Fruit fly (Drosophila melanogaster) whole organism, embryonic: ENCODE measurements around the gene mthl11.

ENCODE experiments used
- Bgb ChIP-seq: fragments of 200-800 bp; sonication (Bioruptor generic); IDR thresholded peaks from 2 replicates; pipeline ENCODE4 v1.3.6; 2022; ENCODE audit warnings: missing biosample characterization, missing genetic modification characterization; ENCODE audit not compliant: partially characterized antibody
- CG1024 ChIP-seq: fragments of 200-800 bp; sonication (Bioruptor generic); IDR thresholded peaks from 2 replicates; pipeline ENCODE4 v1.3.6; 2022; ENCODE audit warnings: missing biosample characterization, missing genetic modification characterization
- CG10274 ChIP-seq: fragments of 200-800 bp; sonication (Bioruptor generic); optimal IDR thresholded peaks from 3 replicates; lab custom pipeline; 2017; ENCODE audit warnings: missing biosample characterization, mild to moderate bottlenecking, missing genetic modification characterization
- CG11456 ChIP-seq: fragments of 200-800 bp; sonication (Bioruptor generic); IDR thresholded peaks from 3 replicates; pipeline ENCODE4 v1.3.6; 2022; ENCODE audit warnings: missing biosample characterization, missing genetic modification characterization
- CG11504 ChIP-seq: fragments of 200-800 bp; sonication (Bioruptor generic); optimal IDR thresholded peaks from 3 replicates; lab custom pipeline; 2019; ENCODE audit warnings: missing biosample characterization, mild to moderate bottlenecking, missing genetic modification characterization, moderate library complexity
- CG11723 ChIP-seq: fragments of 200-800 bp; sonication (Bioruptor generic); optimal IDR thresholded peaks from 2 replicates; lab custom pipeline; 2017; ENCODE audit warnings: missing biosample characterization, mild to moderate bottlenecking, missing genetic modification characterization
- CG14860 ChIP-seq: fragments of 200-800 bp; sonication (Bioruptor generic); IDR thresholded peaks from 3 replicates; pipeline ENCODE4 v1.3.6; 2022; ENCODE audit warnings: missing biosample characterization, missing genetic modification characterization; ENCODE audit not compliant: partially characterized antibody
- CG15011 ChIP-seq: fragments of 200-800 bp; sonication (Bioruptor generic); optimal IDR thresholded peaks from 3 replicates; lab custom pipeline; 2018; ENCODE audit warnings: missing biosample characterization, mild to moderate bottlenecking, missing genetic modification characterization
- CG1603 ChIP-seq: fragments of 200-800 bp; sonication (Bioruptor generic); optimal IDR thresholded peaks from 2 replicates; lab custom pipeline; 2019; ENCODE audit warnings: missing biosample characterization, mild to moderate bottlenecking, missing genetic modification characterization, moderate library complexity
- CG16863 ChIP-seq: fragments of 200-800 bp; sonication (Bioruptor generic); optimal IDR thresholded peaks from 3 replicates; lab custom pipeline; 2016; ENCODE audit warnings: missing biosample characterization, missing genetic modification characterization
- CG17186 ChIP-seq: fragments of 200-800 bp; sonication (Bioruptor generic); optimal IDR thresholded peaks from 3 replicates; lab custom pipeline; 2017; ENCODE audit warnings: missing biosample characterization, missing genetic modification reagents, missing genetic modification characterization
- CG18262 ChIP-seq: fragments of 200-800 bp; optimal IDR thresholded peaks from 3 replicates; lab custom pipeline; 2019; ENCODE audit warnings: missing biosample characterization, mild to moderate bottlenecking, missing genetic modification characterization, moderate library complexity
- CG2199 ChIP-seq: fragments of 200-800 bp; sonication (Bioruptor generic); IDR thresholded peaks from 3 replicates; pipeline ENCODE4 v1.3.6; 2022; ENCODE audit warnings: missing biosample characterization, missing genetic modification characterization
- CG31224 ChIP-seq: fragments of 200-800 bp; sonication (Bioruptor generic); IDR thresholded peaks from 2 replicates; pipeline ENCODE4 v1.3.6; 2022; ENCODE audit warnings: missing biosample characterization, missing genetic modification characterization
- CG32767 ChIP-seq: fragments of 200-800 bp; sonication (Bioruptor generic); IDR thresholded peaks from 2 replicates; pipeline ENCODE4 v1.3.6; 2022; ENCODE audit warnings: missing biosample characterization, missing genetic modification characterization
- CG33557 ChIP-seq: fragments of 200-800 bp; sonication (Bioruptor generic); optimal IDR thresholded peaks from 2 replicates; lab custom pipeline; 2019; ENCODE audit warnings: missing biosample characterization, mild to moderate bottlenecking, missing genetic modification characterization, moderate library complexity
- CG3847 ChIP-seq: fragments of 200-800 bp; sonication (Bioruptor generic); IDR thresholded peaks from 2 replicates; pipeline ENCODE4 v1.3.6; 2022; ENCODE audit warnings: missing biosample characterization, missing genetic modification characterization
- CG42726 ChIP-seq: fragments of 200-800 bp; sonication (Bioruptor generic); IDR thresholded peaks from 2 replicates; pipeline ENCODE4 v1.3.6; 2022; ENCODE audit warnings: missing biosample characterization, missing genetic modification characterization; ENCODE audit not compliant: partially characterized antibody
- CG4707 ChIP-seq: fragments of 200-800 bp; sonication (Bioruptor generic); optimal IDR thresholded peaks from 2 replicates; lab custom pipeline; 2018; ENCODE audit warnings: missing biosample characterization, mild to moderate bottlenecking, missing genetic modification characterization, moderate library complexity
- CG5180 ChIP-seq: fragments of 200-800 bp; sonication (Bioruptor generic); optimal IDR thresholded peaks from 3 replicates; lab custom pipeline; 2017; ENCODE audit warnings: missing biosample characterization, missing genetic modification characterization, mild to moderate bottlenecking, moderate library complexity, missing genetic modification reagents
- CG6791 ChIP-seq: fragments of 200-800 bp; sonication (Bioruptor generic); IDR thresholded peaks from 3 replicates; pipeline ENCODE4 v1.3.6; 2022; ENCODE audit warnings: missing biosample characterization, missing genetic modification characterization; ENCODE audit not compliant: partially characterized antibody
- CG6813 ChIP-seq: fragments of 200-800 bp; sonication (Bioruptor generic); optimal IDR thresholded peaks from 2 replicates; lab custom pipeline; 2017; ENCODE audit warnings: missing biosample characterization, missing genetic modification characterization, mild to moderate bottlenecking, moderate library complexity, missing genetic modification reagents
- CG7271 ChIP-seq: fragments of 200-800 bp; sonication (Bioruptor generic); optimal IDR thresholded peaks from 2 replicates; lab custom pipeline; 2018; ENCODE audit warnings: missing biosample characterization, mild to moderate bottlenecking, missing genetic modification characterization, moderate library complexity
- CG7357 ChIP-seq: fragments of 200-800 bp; sonication (Bioruptor generic); IDR thresholded peaks from 3 replicates; pipeline ENCODE4 v1.3.6; 2022; ENCODE audit warnings: missing biosample characterization, missing genetic modification characterization
- CTCF ChIP-seq: fragments of 200-800 bp; sonication (Bioruptor generic); optimal IDR thresholded peaks from 2 replicates; lab custom pipeline; 2017; ENCODE audit warnings: missing biosample characterization, mild to moderate bottlenecking, missing genetic modification characterization, moderate library complexity
- Camta ChIP-seq: fragments of 200-800 bp; sonication (Bioruptor generic); optimal IDR thresholded peaks from 2 replicates; lab custom pipeline; 2016; ENCODE audit warnings: missing biosample characterization, missing genetic modification characterization
- Chrac-16 ChIP-seq: fragments of 200-800 bp; sonication (Bioruptor generic); optimal IDR thresholded peaks from 3 replicates; lab custom pipeline; 2016; ENCODE audit warnings: missing biosample characterization, missing genetic modification characterization
- CrebB ChIP-seq: fragments of 200-800 bp; sonication (Bioruptor generic); optimal IDR thresholded peaks from 3 replicates; lab custom pipeline; 2018; ENCODE audit warnings: missing biosample characterization, mild to moderate bottlenecking, missing genetic modification characterization
- Dref ChIP-seq: fragments of 200-800 bp; sonication (Bioruptor generic); IDR thresholded peaks from 2 replicates; pipeline ENCODE4 v1.3.6; 2022; ENCODE audit warnings: missing biosample characterization, missing genetic modification characterization
- HLH4C ChIP-seq: fragments of 200-800 bp; sonication (Bioruptor generic); IDR thresholded peaks from 3 replicates; pipeline ENCODE4 v1.3.6; 2022; ENCODE audit warnings: missing biosample characterization, missing genetic modification characterization; ENCODE audit not compliant: partially characterized antibody
- HmgD ChIP-seq: fragments of 200-800 bp; sonication (Bioruptor generic); optimal IDR thresholded peaks from 3 replicates; lab custom pipeline; 2016; ENCODE audit warnings: missing biosample characterization, missing genetic modification characterization
- MTF-1 ChIP-seq: fragments of 200-800 bp; sonication (Bioruptor generic); optimal IDR thresholded peaks from 2 replicates; lab custom pipeline; 2018; ENCODE audit warnings: missing biosample characterization, mild to moderate bottlenecking, missing genetic modification characterization, borderline replicate concordance
- Med ChIP-seq: fragments of 200-800 bp; sonication (Bioruptor generic); peaks from one replicate; lab custom pipeline; 2016; ENCODE audit warnings: missing biosample characterization, missing genetic modification characterization, mild to moderate bottlenecking, inconsistent platforms, moderate library complexity
- Mrtf ChIP-seq: fragments of 200-800 bp; sonication (Bioruptor generic); IDR thresholded peaks from 3 replicates; pipeline ENCODE4 v1.3.6; 2022; ENCODE audit warnings: missing biosample characterization, missing genetic modification characterization
- Myb ChIP-seq: fragments of 200-800 bp; sonication (Bioruptor generic); optimal IDR thresholded peaks from 2 replicates; lab custom pipeline; 2016; ENCODE audit warnings: missing biosample characterization, missing genetic modification characterization
- NC2α ChIP-seq: fragments of 200-800 bp; sonication (Bioruptor generic); optimal IDR thresholded peaks from 2 replicates; lab custom pipeline; 2016; ENCODE audit warnings: missing biosample characterization, missing genetic modification characterization
- Sox102F ChIP-seq: fragments of 200-800 bp; sonication (Bioruptor generic); optimal IDR thresholded peaks from 2 replicates; lab custom pipeline; 2018; ENCODE audit warnings: missing biosample characterization, mild to moderate bottlenecking, missing genetic modification characterization, moderate library complexity
- ci ChIP-seq: fragments of 200-800 bp; sonication (Bioruptor generic); IDR thresholded peaks from 3 replicates; pipeline ENCODE4 v1.3.6; 2022; ENCODE audit warnings: missing biosample characterization, missing genetic modification characterization
- dpn ChIP-seq, 2 experiments: fragments of 200-800 bp; sonication (Bioruptor generic); optimal IDR thresholded peaks; 3 replicates each; lab custom pipeline; 2016; ENCODE audit warnings: missing biosample characterization in 2 of 2, missing genetic modification characterization in 2 of 2
- gro ChIP-seq: fragments of 200-800 bp; sonication (Bioruptor generic); optimal IDR thresholded peaks from 2 replicates; lab custom pipeline; 2016; ENCODE audit warnings: missing biosample characterization, missing genetic modification characterization
- mam ChIP-seq: fragments of 200-800 bp; sonication (Bioruptor generic); optimal IDR thresholded peaks from 3 replicates; lab custom pipeline; 2016; ENCODE audit warnings: missing biosample characterization, missing genetic modification characterization
- pan ChIP-seq, 4 experiments: fragments of >200 bp in 3 of 4; fragments of 200-800 bp in 1 of 4; sonication (Bioruptor generic) in 1 of 4; optimal IDR thresholded peaks in 3 of 4; IDR thresholded peaks in 1 of 4; 2 replicates each; pipeline versions ENCODE4 v1.3.6 to Lab custom; 2017 to 2022; ENCODE audit warnings: missing biosample characterization in 2 of 4, missing genetic modification characterization in 2 of 4, mixed read lengths in 1 of 4
- peb ChIP-seq: fragments of 200-800 bp; sonication (Bioruptor generic); IDR thresholded peaks from 2 replicates; pipeline ENCODE4 v1.3.6; 2022; ENCODE audit warnings: missing biosample characterization, missing genetic modification characterization
- salm ChIP-seq: fragments of 200-800 bp; sonication (Bioruptor generic); optimal IDR thresholded peaks from 2 replicates; lab custom pipeline; 2018; ENCODE audit warnings: missing biosample characterization, mild to moderate bottlenecking, missing genetic modification characterization
- sd ChIP-seq: fragments of 200-800 bp; sonication (Bioruptor generic); optimal IDR thresholded peaks from 3 replicates; lab custom pipeline; 2018; ENCODE audit warnings: missing biosample characterization, mild to moderate bottlenecking, missing genetic modification characterization, moderate library complexity
- sens ChIP-seq: fragments of 200-800 bp; sonication (Bioruptor generic); peaks from one replicate; lab custom pipeline; 2016; ENCODE audit warnings: missing biosample characterization, missing genetic modification characterization
- sim ChIP-seq: fragments of 200-800 bp; sonication (Bioruptor generic); IDR thresholded peaks from 2 replicates; pipeline ENCODE4 v1.3.6; 2022; ENCODE audit warnings: missing biosample characterization, missing genetic modification characterization
- tin ChIP-seq: fragments of 200-800 bp; sonication (Bioruptor generic); optimal IDR thresholded peaks from 3 replicates; lab custom pipeline; 2016; ENCODE audit warnings: missing biosample characterization, missing genetic modification characterization
- trem ChIP-seq: fragments of 200-800 bp; optimal IDR thresholded peaks from 3 replicates; lab custom pipeline; 2019; ENCODE audit warnings: missing biosample characterization, mild to moderate bottlenecking, missing genetic modification characterization, moderate library complexity
- vvl ChIP-seq: fragments of 200-800 bp; sonication (Bioruptor generic); IDR thresholded peaks from 2 replicates; pipeline ENCODE4 v1.3.6; 2022; ENCODE audit warnings: missing biosample characterization, missing genetic modification characterization
- zen2 ChIP-seq: fragments of 200-800 bp; sonication (Bioruptor generic); IDR thresholded peaks from 3 replicates; pipeline ENCODE4 v1.3.6; 2022; ENCODE audit warnings: missing biosample characterization, missing genetic modification characterization; ENCODE audit not compliant: partially characterized antibody

mthl11 gene

DNA sequence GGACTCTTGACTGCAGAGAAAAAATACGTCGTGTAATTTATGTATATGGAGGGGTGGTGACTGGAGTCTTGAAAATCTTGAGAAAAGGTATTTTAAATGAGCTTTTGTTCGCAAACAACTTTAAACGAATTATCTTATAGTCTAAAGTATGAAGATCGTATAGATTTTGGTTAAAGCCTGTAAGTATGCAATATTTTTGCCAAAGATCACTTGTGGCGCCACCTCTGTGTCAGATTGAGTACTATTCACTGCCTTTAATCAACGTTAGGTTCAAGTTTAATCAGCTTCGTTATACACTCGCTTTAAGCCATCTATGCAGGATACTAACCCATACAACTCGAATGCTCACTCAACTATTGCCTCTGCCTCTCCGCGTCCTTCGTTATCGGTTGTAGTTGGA, 36.2 kb downstream of the mthl11 start (continued):
- TF ChIP-seq CG6791 (GFP tag; lab: Robert Waterston, UW), result no peak
- no peak for TF ChIP-seq CG6813 (GFP tag; lab: Kevin White, UChicago)
- TF ChIP-seq Chrac-16 (GFP tag; lab: Kevin White, UChicago), result no peak
- no peak for TF ChIP-seq CrebB (tag; lab: Kevin White, UChicago)
- TF ChIP-seq Myb, result peak; percentile 37
- 0 out of 2 replicates have a peak, but pooled peaks have one; percentile 25 for TF ChIP-seq CG42726
- TF ChIP-seq Sox102F (GFP tag; lab: Kevin White, UChicago), result no peak
- TF ChIP-seq CG7357 (GFP tag; lab: Robert Waterston, UW), result no peak
- no peak for TF ChIP-seq MTF-1 (GFP tag; lab: Kevin White, UChicago)
- no peak for TF ChIP-seq pan (optimal IDR thresholded peaks at IDR 0.05; lab: Kevin White, UChicago)
- TF ChIP-seq pan (GFP tag; optimal IDR thresholded peaks at IDR 0.05 in 1 of 2, IDR thresholded peaks at IDR 0.05 in 1 of 2), result no peak
- TF ChIP-seq NC2α (GFP tag; lab: Kevin White, UChicago), result no peak
- no peak for TF ChIP-seq CG3847 (GFP tag; lab: Robert Waterston, UW)
- peak; percentile 41 for TF ChIP-seq vvl (GFP tag; lab: Robert Waterston, UW)
- no peak for TF ChIP-seq trem (tag; lab: Kevin White, UChicago)
- TF ChIP-seq CG5180 (GFP tag; lab: Kevin White, UChicago), result no peak
- TF ChIP-seq Camta (GFP tag; lab: Kevin White, UChicago), result no peak
- no peak for TF ChIP-seq CG31224 (GFP tag; lab: Robert Waterston, UW)
- no peak for TF ChIP-seq CG11504 (tag; lab: Kevin White, UChicago)
- TF ChIP-seq sim, result no peak
- TF ChIP-seq sd (tag; lab: Kevin White, UChicago), result no peak
- no peak for TF ChIP-seq gro (GFP tag; lab: Kevin White, UChicago)
- TF ChIP-seq CG33557, result no peak
- no peak for TF ChIP-seq CG32767 (GFP tag; lab: Robert Waterston, UW)
- TF ChIP-seq CG11723 (GFP tag; lab: Kevin White, UChicago), result no peak
- no peak for TF ChIP-seq dpn (GFP tag; optimal IDR thresholded peaks at IDR 0.05; lab: Kevin White, UChicago)
- no peak for TF ChIP-seq CG14860 (GFP tag; lab: Robert Waterston, UW)
- 0 out of 2 replicates have a peak, but pooled peaks have one; percentile 22 for TF ChIP-seq Bgb (GFP tag; lab: Robert Waterston, UW)
- no peak for TF ChIP-seq salm (tag; lab: Kevin White, UChicago)
- TF ChIP-seq Mrtf, result no peak
- TF ChIP-seq CG18262, result no peak
- no peak for TF ChIP-seq peb (GFP tag; lab: Robert Waterston, UW)
- no peak for TF ChIP-seq CG15011 (GFP tag; lab: Kevin White, UChicago)
- TF ChIP-seq Med (GFP tag; lab: Kevin White, UChicago), result peak; percentile 45
- TF ChIP-seq zen2 (GFP tag; lab: Robert Waterston, UW), result no peak
- TF ChIP-seq tin (GFP tag; lab: Kevin White, UChicago), result no peak
- TF ChIP-seq CG1024 (GFP tag; lab: Robert Waterston, UW), result 0 out of 2 replicates have a peak, but pooled peaks have one; percentile 4
- TF ChIP-seq CG17186 (GFP tag; lab: Kevin White, UChicago), result no peak
- TF ChIP-seq CG10274 (GFP tag; lab: Kevin White, UChicago), result no peak
- TF ChIP-seq CG16863 (GFP tag; lab: Kevin White, UChicago), result no peak
- no peak for TF ChIP-seq mam
- TF ChIP-seq CTCF (GFP tag; lab: Kevin White, UChicago), result peak; percentile 93
- TF ChIP-seq sens (GFP tag; lab: Kevin White, UChicago), result peak; percentile 61
- TF ChIP-seq HmgD (GFP tag; lab: Kevin White, UChicago), result no peak
- no peak for TF ChIP-seq CG4707 (GFP tag; lab: Kevin White, UChicago)
- TF ChIP-seq CG2199 (GFP tag; lab: Robert Waterston, UW), result peak; percentile 71; the same call in 1 of the 3 replicates
- TF ChIP-seq CG7271 (tag; lab: Kevin White, UChicago), result no peak
- peak; percentile 16 for TF ChIP-seq CG1603 (tag; lab: Kevin White, UChicago)
- TF ChIP-seq HLH4C (GFP tag; lab: Robert Waterston, UW), result no peak
- peak; percentile 32; the same call in 1 of the 3 replicates for TF ChIP-seq ci (GFP tag; lab: Robert Waterston, UW)
- TF ChIP-seq CG11456, result peak; percentile 8; the same call in 1 of the 3 replicates
- no peak for TF ChIP-seq Dref (GFP tag; lab: Robert Waterston, UW)
